Worm (Caenorhabditis elegans): ENCODE measurements around the gene ZC412.10.

The ZC412.10 gene

ce11 chrV:14875371-14875770 is 1.3 kb downstream of the ZC412.10 start, which contains the start of gene ZC412.5:
Gene ZC412.5 (minus strand): TSS chrV:14875471.
- TF ChIP-seq F52B5.7 (tag; optimal IDR thresholded peaks at IDR 0.05) (no peak), C17E4.6 (GFP tag; IDR thresholded peaks at IDR 0.05) (no peak), tlf-1 (GFP tag; optimal IDR thresholded peaks at IDR 0.05) (no peak)

DNA sequence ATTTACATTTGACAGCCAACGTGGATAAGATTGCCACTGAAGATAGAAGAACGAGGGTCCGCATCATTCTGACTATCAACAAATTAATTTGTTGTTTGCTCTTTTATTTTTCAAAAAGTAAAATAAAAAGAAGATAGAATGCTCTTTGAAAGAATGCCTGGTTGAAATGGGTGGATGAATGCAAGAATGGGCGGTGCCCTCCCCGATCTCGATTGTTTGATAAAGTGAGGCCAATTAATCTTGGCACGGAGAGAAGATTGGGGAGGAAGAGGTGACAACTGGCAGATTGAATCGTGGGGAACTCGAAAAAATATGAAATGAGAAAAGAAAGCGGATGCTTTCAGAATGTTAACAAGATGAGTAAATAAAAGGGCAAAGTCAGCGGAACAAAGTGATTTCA is 5.3 kb downstream of the ZC412.10 start, which contains the start of gene ZC412.3:
TSS of gene ZC412.3 (minus strand) at position 183 of the 400 bp plus-strand sequence.
- TF ChIP-seq snpc-4 (GFP tag; optimal IDR thresholded peaks at IDR 0.05) (no peak), snpc-4 (tag; optimal IDR thresholded peaks at IDR 0.05) (no peak), C17E4.6 (GFP tag; IDR thresholded peaks at IDR 0.05) (no peak), F39B2.1 (GFP tag; IDR thresholded peaks at IDR 0.05) (no peak), ztf-25 (GFP tag; IDR thresholded peaks at IDR 0.05) (no peak), gei-17 (GFP tag; optimal IDR thresholded peaks at IDR 0.05) (no peak), attf-6 (GFP tag; IDR thresholded peaks at IDR 0.05) (no peak), ztf-22 (GFP tag; optimal IDR thresholded peaks at IDR 0.05) (no peak), let-607 (tag; optimal IDR thresholded peaks at IDR 0.05) (no peak), efl-1 (GFP tag; optimal IDR thresholded peaks at IDR 0.05) (no peak), lag-1 (GFP tag; IDR thresholded peaks at IDR 0.05) (no peak), T07F8.4 (tag; optimal IDR thresholded peaks at IDR 0.05) (no peak), mxl-1 (tag; optimal IDR thresholded peaks at IDR 0.05) (no peak)

DNA sequence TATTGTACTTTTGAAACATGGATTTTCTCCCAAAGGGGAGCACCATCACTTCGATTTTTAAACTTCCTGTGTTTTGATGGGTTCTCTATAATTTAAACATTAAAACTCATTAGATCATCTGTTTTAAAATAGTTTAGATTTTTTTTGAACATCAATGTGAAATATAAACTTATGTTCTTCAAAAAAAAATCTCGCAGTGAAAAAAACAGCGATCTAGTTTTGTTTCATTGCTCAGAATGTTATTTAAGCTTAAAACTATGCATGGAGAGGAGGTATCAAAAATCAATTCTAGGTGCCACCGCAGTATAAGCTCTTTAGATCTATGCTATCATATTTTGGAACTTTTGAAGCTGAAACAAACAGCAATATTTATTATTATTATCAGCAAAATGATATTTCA is 8.4 kb downstream of the ZC412.10 start, which contains the start of gene gcy-14:
TSS of gene gcy-14 (minus strand) at position 101 of the 400 bp plus-strand sequence.
- TF ChIP-seq dpff-1 (tag; optimal IDR thresholded peaks at IDR 0.05) (no peak), attf-3 (GFP tag; conservative IDR thresholded peaks at IDR 0.05) (no peak), D2030.7 (GFP tag; IDR thresholded peaks at IDR 0.05) (no peak), ztf-26 (tag; optimal IDR thresholded peaks at IDR 0.05) (no peak), tbp1 (GFP tag; optimal IDR thresholded peaks at IDR 0.05) (no peak), ceh-40 (GFP tag; IDR thresholded peaks at IDR 0.05) (no peak), ets-4 (GFP tag; optimal IDR thresholded peaks at IDR 0.05) (no peak)

DNA sequence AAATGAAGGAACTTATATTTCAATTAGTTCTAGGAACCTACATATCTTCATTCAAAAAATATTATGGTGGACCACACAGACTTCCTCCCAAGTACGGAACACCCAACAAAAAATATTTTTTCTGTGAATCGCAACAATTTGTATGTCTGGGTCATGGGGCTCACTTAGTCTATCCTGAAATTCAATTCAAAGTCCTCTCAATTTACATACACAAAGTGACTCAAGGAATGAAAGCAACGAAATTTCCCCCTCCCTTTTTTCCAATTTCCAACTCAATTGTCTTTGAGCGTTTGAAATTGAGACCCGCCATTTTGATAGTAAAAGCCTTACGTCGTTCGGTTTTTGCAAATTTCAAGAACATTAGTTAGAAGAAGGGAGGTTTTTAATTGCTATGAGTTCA is 17.2 kb downstream of the ZC412.10 start:
- TF ChIP-seq F49E8.2 (tag; optimal IDR thresholded peaks at IDR 0.05; ENCODE audit: insufficient read depth) (no peak), rcor-1 (GFP tag; IDR thresholded peaks at IDR 0.05) (no peak), tbp1 (GFP tag; optimal IDR thresholded peaks at IDR 0.05) (no peak), cebp-2 (GFP tag; IDR thresholded peaks at IDR 0.05) (no peak), chd-7 (tag; optimal IDR thresholded peaks at IDR 0.05) (no peak), zim-3 (tag; optimal IDR thresholded peaks at IDR 0.05) (no peak), hmg-1.2 (GFP tag; IDR thresholded peaks at IDR 0.05) (no peak), aptf-3 (GFP tag; IDR thresholded peaks at IDR 0.05) (no peak), egl-18 (GFP tag; IDR thresholded peaks at IDR 0.05) (no peak), F10E7.11 (tag; optimal IDR thresholded peaks at IDR 0.05) (no peak), ceh-79 (tag; optimal IDR thresholded peaks at IDR 0.05) (no peak), nhr-120 (GFP tag; IDR thresholded peaks at IDR 0.05) (no peak)

DNA sequence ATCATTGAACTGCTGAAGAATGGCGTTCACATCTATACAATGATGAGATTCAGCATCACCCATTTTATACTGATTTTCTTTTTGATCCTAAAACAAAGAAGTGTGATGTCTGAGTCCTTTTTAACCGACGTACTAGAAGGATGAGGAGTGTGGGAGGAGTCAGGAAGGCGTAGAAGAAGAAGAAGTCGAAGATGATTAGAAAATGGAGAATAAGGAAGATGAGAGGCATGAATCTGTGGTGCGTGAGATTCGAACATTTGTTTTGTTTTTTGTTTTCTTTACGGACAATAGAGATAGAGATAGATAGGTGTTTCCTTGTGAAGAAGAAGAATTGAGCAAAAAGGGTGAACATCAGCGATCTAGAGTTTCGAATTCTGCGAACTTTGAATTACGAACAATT is 18.1 kb downstream of the ZC412.10 start, which contains the start of gene npr-13:
TSS of gene npr-13 (minus strand) at position 101 of the 400 bp plus-strand sequence.
- TF ChIP-seq dpl-1 (GFP tag; optimal IDR thresholded peaks at IDR 0.05) = no peak
- no peak for TF ChIP-seq zfh-2 (GFP tag; conservative IDR thresholded peaks at IDR 0.05)
- no peak for TF ChIP-seq F49E8.2 (tag; optimal IDR thresholded peaks at IDR 0.05; ENCODE audit: insufficient read depth)
- no peak for TF ChIP-seq Y53G8AR.9 (GFP tag; conservative IDR thresholded peaks at IDR 0.05)
- no peak for TF ChIP-seq attf-5 (GFP tag; optimal IDR thresholded peaks at IDR 0.05)
- TF ChIP-seq madf-8 (GFP tag; conservative IDR thresholded peaks at IDR 0.05) = no peak
- TF ChIP-seq ztf-22 (GFP tag; optimal IDR thresholded peaks at IDR 0.05) = no peak
- TF ChIP-seq madf-3 (GFP tag; IDR thresholded peaks at IDR 0.05) = no peak
- TF ChIP-seq ceh-79 (tag; optimal IDR thresholded peaks at IDR 0.05) = no peak
- no peak for TF ChIP-seq ZK185.1 (tag; optimal IDR thresholded peaks at IDR 0.05; ENCODE audit: poor library complexity, severe bottlenecking)
- no peak for TF ChIP-seq sptf-2 (GFP tag; optimal IDR thresholded peaks at IDR 0.05)
- no peak for TF ChIP-seq nhr-90 (tag; optimal IDR thresholded peaks at IDR 0.05)
